Worm (Caenorhabditis elegans) whole organism, early embryonic: ENCODE data around the gene R07E5.4.

Experiments
- B0310.2 ChIP-seq: sonication (generic microtip); optimal IDR thresholded peaks from 2 replicates; lab custom pipeline; 2016; ENCODE audit warnings: mild to moderate bottlenecking, missing genetic modification characterization, missing compliant biosample characterization
- F13C5.2 ChIP-seq: sonication (generic microtip); optimal IDR thresholded peaks from 2 replicates; lab custom pipeline; 2017; ENCODE audit warnings: mild to moderate bottlenecking, missing genetic modification characterization, inconsistent platforms, missing compliant biosample characterization
- aly-1 ChIP-seq: sonication (generic microtip); optimal IDR thresholded peaks from 2 replicates; lab custom pipeline; 2016; ENCODE audit warnings: missing genetic modification characterization, missing compliant biosample characterization
- ama-1 ChIP-seq: fragments of 150-350 bp; optimal IDR thresholded peaks from 2 replicates; lab custom pipeline; 2014
- ceh-13 ChIP-seq: fragments of 200-800 bp; sonication (Bioruptor generic); optimal IDR thresholded peaks from 2 replicates; lab custom pipeline; 2018; ENCODE audit warnings: mild to moderate bottlenecking, missing genetic modification characterization, missing compliant biosample characterization
- ceh-36 ChIP-seq: sonication (generic microtip); optimal IDR thresholded peaks from 2 replicates; lab custom pipeline; 2016; ENCODE audit warnings: missing genetic modification characterization, inconsistent platforms, missing compliant biosample characterization
- ets-7 ChIP-seq: sonication (generic microtip); optimal IDR thresholded peaks from 2 replicates; lab custom pipeline; 2016; ENCODE audit warnings: missing genotype, missing genetic modification characterization, missing compliant biosample characterization
- flt-1 ChIP-seq: fragments of 200-800 bp; sonication (Bioruptor generic); IDR thresholded peaks from 2 replicates; pipeline ENCODE4 v1.3.6; 2022; ENCODE audit warnings: missing genetic modification characterization, missing compliant biosample characterization
- hmbx-1 ChIP-seq: sonication (generic microtip); optimal IDR thresholded peaks from 2 replicates; lab custom pipeline; 2016; ENCODE audit warnings: mild to moderate bottlenecking, missing genetic modification characterization, missing compliant biosample characterization
- hmg-4 ChIP-seq: fragments of 200-800 bp; sonication (Bioruptor generic); optimal IDR thresholded peaks from 2 replicates; lab custom pipeline; 2018; ENCODE audit warnings: mild to moderate bottlenecking, missing genetic modification characterization, missing compliant biosample characterization
- hnd-1 ChIP-seq: sonication (generic microtip); optimal IDR thresholded peaks from 2 replicates; lab custom pipeline; 2016; ENCODE audit warnings: missing genetic modification characterization, missing compliant biosample characterization
- pes-1 ChIP-seq: fragments of 200-800 bp; sonication (Bioruptor generic); IDR thresholded peaks from 2 replicates; pipeline ENCODE4 v1.3.6; 2022; ENCODE audit warnings: missing genetic modification reagents, missing genetic modification characterization, missing compliant biosample characterization
- scrt-1 ChIP-seq: fragments of 200-800 bp; sonication (Bioruptor generic); IDR thresholded peaks from 2 replicates; pipeline ENCODE4 v1.3.6; 2022; ENCODE audit warnings: missing genetic modification characterization, missing compliant biosample characterization
- sea-1 ChIP-seq: fragments of 200-800 bp; sonication (Bioruptor generic); conservative IDR thresholded peaks from 2 replicates; pipeline ENCODE4 v1.3.6; 2022; ENCODE audit warnings: missing genetic modification characterization, missing compliant biosample characterization
- tbx-11 ChIP-seq: fragments of 200-800 bp; sonication (Bioruptor generic); IDR thresholded peaks from 2 replicates; pipeline ENCODE4 v1.3.6; 2022; ENCODE audit warnings: missing genetic modification characterization, missing compliant biosample characterization
- tbx-37 ChIP-seq: fragments of 200-800 bp; sonication (Bioruptor generic); conservative IDR thresholded peaks from 2 replicates; pipeline ENCODE4 v1.3.6; 2022; ENCODE audit warnings: missing genetic modification reagents, missing genetic modification characterization, missing compliant biosample characterization
- tra-4 ChIP-seq: sonication (generic microtip); optimal IDR thresholded peaks from 2 replicates; lab custom pipeline; 2017; ENCODE audit warnings: missing genetic modification characterization, missing compliant biosample characterization

Gene R07E5.4

DNA sequence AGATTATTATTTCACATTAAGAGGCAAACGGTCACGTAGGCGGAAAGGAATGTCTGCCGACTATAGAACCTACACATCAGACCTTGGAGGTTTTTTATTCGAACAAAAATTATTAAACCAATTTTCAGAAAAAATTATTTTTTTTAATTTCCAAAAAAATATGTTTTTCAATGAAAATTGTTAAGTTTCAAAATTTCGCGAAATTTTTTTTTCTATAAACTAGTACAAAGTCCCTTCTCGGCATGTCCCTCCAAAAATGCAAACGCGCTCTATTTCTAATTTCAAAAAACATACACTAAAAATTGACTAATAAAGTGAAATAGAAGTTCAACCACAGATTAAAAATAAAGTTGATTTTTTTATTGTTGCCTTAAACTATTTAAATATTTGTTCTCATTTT, 29.6 kb upstream of the R07E5.4 start, which contains the start of gene ckb-1:
Gene ckb-1, plus strand, starts transcription at position 301 of the 400 bp plus-strand sequence.
- TF ChIP-seq sea-1 (GFP tag; lab: Robert Waterston, UW) (no peak), flt-1 (GFP tag; lab: Robert Waterston, UW) (no peak), ceh-13 (GFP tag; lab: Kevin White, UChicago) (no peak), scrt-1 (GFP tag; lab: Robert Waterston, UW) (no peak), pes-1 (GFP tag; lab: Robert Waterston, UW) (no peak), hmbx-1 (no peak), ama-1 (lab: Kevin White, UChicago) (no peak), ceh-36 (no peak), tra-4 (no peak), tbx-11 (GFP tag; lab: Robert Waterston, UW) (no peak)

DNA sequence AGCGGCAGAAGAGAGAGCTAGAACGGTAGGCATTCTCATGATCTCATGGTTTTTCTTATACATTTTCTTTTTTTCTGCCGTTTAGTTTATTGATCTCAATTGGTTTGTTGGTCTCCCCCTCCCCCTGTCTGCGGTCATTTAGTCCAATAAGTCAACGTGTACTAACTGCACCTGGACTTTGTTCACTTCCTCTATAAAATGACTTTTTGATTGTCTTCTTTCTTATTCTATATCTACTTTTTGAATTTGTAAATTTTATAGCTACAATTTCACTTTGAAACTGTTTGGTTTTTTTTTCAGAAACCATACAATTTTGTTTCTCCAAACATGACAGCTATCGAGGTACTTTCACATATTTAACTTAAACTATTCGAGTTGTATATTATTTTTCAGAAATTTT, 26.9 kb upstream of the R07E5.4 start, which contains the start of gene ckb-2:
Gene ckb-2, plus strand, starts transcription at position 301 of the 400 bp plus-strand sequence.
- TF ChIP-seq ets-7 (tag; lab: Kevin White, UChicago): no peak
- TF ChIP-seq ceh-13 (GFP tag; lab: Kevin White, UChicago): no peak
- no peak for TF ChIP-seq scrt-1 (GFP tag; lab: Robert Waterston, UW)
- no peak for TF ChIP-seq F13C5.2 (tag; lab: Kevin White, UChicago)

DNA sequence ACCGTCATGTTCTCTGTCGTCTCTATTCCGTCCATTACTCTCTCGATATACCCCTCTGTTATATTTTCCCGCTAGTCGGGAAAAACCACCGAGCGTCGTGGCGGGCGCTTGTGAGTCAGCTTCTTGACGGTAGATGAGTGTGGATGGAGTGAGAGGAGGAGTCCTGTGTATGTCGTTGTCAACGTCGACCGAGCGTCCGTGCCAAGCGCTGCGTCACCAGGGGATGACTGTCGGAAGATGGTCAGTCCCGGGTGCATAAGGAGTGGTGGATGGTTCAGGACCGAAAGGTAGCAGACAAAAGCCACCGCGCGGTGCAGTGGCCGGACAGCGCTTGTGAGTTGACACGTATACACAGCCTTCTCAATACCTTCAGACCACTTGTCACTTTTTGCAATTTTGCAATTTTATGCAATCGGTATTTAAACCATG, 25.2 kb upstream of the R07E5.4 start:
- peak; percentile 86 for TF ChIP-seq scrt-1 (GFP tag; lab: Robert Waterston, UW)
- peak; percentile 40 for TF ChIP-seq hmbx-1
- peak; percentile 75; the same call in 1 of the 2 replicates for TF ChIP-seq sea-1 (GFP tag; lab: Robert Waterston, UW)
- peak; percentile 1 for TF ChIP-seq B0310.2 (tag; lab: Kevin White, UChicago)
- TF ChIP-seq flt-1 (GFP tag; lab: Robert Waterston, UW): peak; percentile 85
- TF ChIP-seq ceh-36: peak; percentile 23
- peak; percentile 40 for TF ChIP-seq ets-7 (tag; lab: Kevin White, UChicago)
- TF ChIP-seq hmg-4 (GFP tag; lab: Kevin White, UChicago): peak; percentile 75
- peak; percentile 82 for TF ChIP-seq tbx-37 (GFP tag; lab: Robert Waterston, UW)
- TF ChIP-seq tbx-11 (GFP tag; lab: Robert Waterston, UW): peak; percentile 77
- TF ChIP-seq aly-1: peak; percentile 87
- TF ChIP-seq F13C5.2 (tag; lab: Kevin White, UChicago): peak; percentile 84
- TF ChIP-seq pes-1 (GFP tag; lab: Robert Waterston, UW): peak; percentile 89
- peak; percentile 22 for TF ChIP-seq ceh-13 (GFP tag; lab: Kevin White, UChicago)

DNA sequence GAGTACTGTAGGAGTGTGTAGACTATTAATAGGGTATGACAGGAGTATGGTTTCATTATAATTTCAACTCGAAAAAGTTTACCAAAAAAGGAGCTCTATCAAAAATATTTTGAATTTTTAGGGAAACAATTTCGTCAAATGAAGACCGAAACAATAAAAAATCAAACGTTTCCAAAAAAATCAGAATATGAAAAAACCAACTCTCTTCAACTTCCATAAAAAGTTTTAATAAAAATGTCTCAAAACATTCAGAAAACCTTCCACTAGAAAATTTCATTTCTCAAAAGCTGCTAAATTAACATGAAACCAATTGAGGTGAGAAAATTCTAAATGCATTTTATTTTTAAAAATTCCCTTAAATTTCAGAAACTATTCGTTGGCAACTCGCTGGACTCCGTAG, 24.0 kb upstream of the R07E5.4 start, which contains the start of gene ckb-3:
Gene ckb-3, plus strand, starts transcription at position 301 of the 400 bp plus-strand sequence.
- TF ChIP-seq hmg-4 (GFP tag; lab: Kevin White, UChicago) (no peak), sea-1 (GFP tag; lab: Robert Waterston, UW) (no peak), scrt-1 (GFP tag; lab: Robert Waterston, UW) (no peak), tbx-37 (GFP tag; lab: Robert Waterston, UW) (no peak)

DNA sequence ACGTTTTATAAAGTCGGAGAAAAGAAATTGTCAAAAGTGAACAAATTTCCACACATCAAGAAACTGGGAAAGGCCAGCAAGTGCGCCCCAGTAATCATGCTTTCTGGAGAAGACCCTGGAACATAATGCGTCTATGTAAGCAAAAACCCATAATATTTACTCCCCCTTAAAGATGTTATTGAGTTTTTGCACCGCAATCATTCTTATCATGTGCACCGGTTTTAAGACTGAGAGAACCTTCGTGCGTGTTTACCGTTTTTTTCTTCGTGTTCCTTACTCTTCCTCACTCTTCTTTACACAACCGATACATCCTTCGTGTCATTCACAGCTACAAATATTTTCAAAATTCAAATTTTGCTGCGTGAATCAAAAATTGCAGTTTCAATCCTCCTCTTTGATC, 21.7 kb upstream of the R07E5.4 start:
- no peak for TF ChIP-seq hmg-4 (GFP tag; lab: Kevin White, UChicago)
- TF ChIP-seq ama-1 (lab: Kevin White, UChicago): no peak
- no peak for TF ChIP-seq aly-1
- no peak for TF ChIP-seq flt-1 (GFP tag; lab: Robert Waterston, UW)
- TF ChIP-seq ceh-13 (GFP tag; lab: Kevin White, UChicago): no peak
- TF ChIP-seq B0310.2 (tag; lab: Kevin White, UChicago): no peak
- TF ChIP-seq pes-1 (GFP tag; lab: Robert Waterston, UW): no peak
- no peak for TF ChIP-seq tra-4
- no peak for TF ChIP-seq hnd-1 (tag; lab: Kevin White, UChicago)
- TF ChIP-seq sea-1 (GFP tag; lab: Robert Waterston, UW): no peak
- TF ChIP-seq F13C5.2 (tag; lab: Kevin White, UChicago): no peak
- TF ChIP-seq ets-7 (tag; lab: Kevin White, UChicago): no peak
- no peak for TF ChIP-seq ceh-36
- TF ChIP-seq hmbx-1: no peak

DNA sequence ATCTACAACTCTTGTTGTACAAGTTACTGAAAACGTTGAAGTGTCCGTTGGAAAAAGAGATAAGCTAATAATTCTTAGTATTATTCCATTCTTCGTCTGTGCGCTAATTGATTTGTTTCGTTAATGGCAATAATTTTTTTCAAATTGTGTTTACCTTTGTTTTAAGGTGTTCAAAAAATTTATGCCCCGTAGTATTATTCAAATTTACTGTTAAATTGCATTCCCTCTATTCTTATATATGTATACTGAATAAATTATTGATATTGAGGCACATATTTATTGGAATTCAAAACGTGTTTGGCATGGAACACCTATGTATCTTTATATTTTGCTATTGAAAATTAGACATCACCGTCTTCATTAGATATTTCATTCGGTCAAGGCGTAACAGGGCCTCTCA, 19.7 kb upstream of the R07E5.4 start, which contains the start of gene pals-26:
Gene pals-26, plus strand, starts transcription at position 301 of the 400 bp plus-strand sequence.
- TF ChIP-seq ceh-36 (no peak), tbx-37 (GFP tag; lab: Robert Waterston, UW) (no peak), scrt-1 (GFP tag; lab: Robert Waterston, UW) (no peak), ets-7 (tag; lab: Kevin White, UChicago) (no peak), ama-1 (lab: Kevin White, UChicago) (no peak), B0310.2 (tag; lab: Kevin White, UChicago) (no peak), F13C5.2 (tag; lab: Kevin White, UChicago) (no peak), sea-1 (GFP tag; lab: Robert Waterston, UW) (no peak), hnd-1 (tag; lab: Kevin White, UChicago) (no peak), aly-1 (no peak), hmg-4 (GFP tag; lab: Kevin White, UChicago) (no peak), ceh-13 (GFP tag; lab: Kevin White, UChicago) (no peak), flt-1 (GFP tag; lab: Robert Waterston, UW) (no peak), pes-1 (GFP tag; lab: Robert Waterston, UW) (no peak), tbx-11 (GFP tag; lab: Robert Waterston, UW) (no peak), hmbx-1 (no peak)

DNA sequence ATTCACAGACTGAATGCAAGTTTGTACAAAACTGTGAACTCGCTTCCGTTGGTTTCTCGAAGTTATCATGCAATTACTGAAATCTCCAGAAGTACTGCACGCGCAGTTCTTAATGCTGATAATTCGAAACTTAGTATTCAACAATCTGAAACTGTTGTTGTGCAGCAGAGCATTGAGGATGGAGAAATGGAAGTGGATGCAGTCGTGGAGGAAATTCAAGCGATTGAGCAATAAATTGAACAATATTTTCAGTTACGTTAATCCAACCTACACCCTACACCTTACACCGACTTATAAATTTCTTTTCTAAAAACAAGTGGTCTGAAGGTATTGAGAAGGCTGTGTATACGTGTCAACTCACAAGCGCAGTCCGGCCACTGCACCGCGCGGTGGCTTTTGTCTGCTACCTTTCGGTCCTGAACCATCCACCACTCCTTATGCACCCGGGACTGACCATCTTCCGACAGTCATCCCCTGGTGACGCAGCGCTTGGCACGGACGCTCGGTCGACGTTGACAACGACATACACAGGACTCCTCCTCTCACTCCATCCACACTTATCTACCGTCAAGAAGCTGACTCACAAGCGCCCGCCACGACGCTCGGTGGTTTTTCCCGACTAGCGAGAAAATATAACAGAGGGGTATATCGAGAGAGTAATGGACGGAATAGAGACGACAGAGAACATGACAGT, 15.8 kb upstream of the R07E5.4 start:
- TF ChIP-seq hnd-1 (tag; lab: Kevin White, UChicago) (peak; percentile 36), sea-1 (GFP tag; lab: Robert Waterston, UW) (peak; percentile 70; the same call in 1 of the 2 replicates), ceh-36 (peak; percentile 66), scrt-1 (GFP tag; lab: Robert Waterston, UW) (peak; percentile 75), F13C5.2 (tag; lab: Kevin White, UChicago) (peak; percentile 47), pes-1 (GFP tag; lab: Robert Waterston, UW) (peak; percentile 77), hmg-4 (GFP tag; lab: Kevin White, UChicago) (peak; percentile 91), tbx-37 (GFP tag; lab: Robert Waterston, UW) (peak; percentile 67), flt-1 (GFP tag; lab: Robert Waterston, UW) (peak; percentile 41), B0310.2 (tag; lab: Kevin White, UChicago) (peak; percentile 71), aly-1 (peak; percentile 55), hmbx-1 (peak; percentile 34)
